Worm (Caenorhabditis elegans): ENCODE measurements around the gene Y64G10A.7.

DNA sequence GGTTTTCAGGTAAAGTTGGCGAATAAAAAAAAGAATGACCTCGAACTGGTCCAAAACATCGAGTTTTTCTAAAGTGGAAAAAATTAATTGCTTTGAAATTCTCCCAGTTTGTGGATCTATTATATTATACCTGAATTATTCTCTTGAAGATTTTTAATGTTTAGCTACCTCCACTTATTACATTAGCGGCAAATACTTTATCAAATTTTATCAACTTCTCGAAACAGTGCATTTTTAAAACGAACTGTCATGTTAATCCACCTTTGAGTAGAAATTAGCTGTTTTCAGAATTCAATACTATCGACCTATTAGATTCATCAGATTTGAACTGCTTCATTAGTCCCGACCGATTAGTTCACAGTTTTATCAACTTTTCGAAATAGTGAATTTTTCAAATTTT, 26.4 kb downstream of the Y64G10A.7 start:
- no peak for TF ChIP-seq spr-1 (tag; optimal IDR thresholded peaks at IDR 0.05)
- TF ChIP-seq snpc-4 (tag; optimal IDR thresholded peaks at IDR 0.05), result no peak
- TF ChIP-seq daf-19 (GFP tag; conservative IDR thresholded peaks at IDR 0.05), result no peak

Data from whole organism, L4 larva.